Worm (Caenorhabditis elegans) whole organism, young adult: ENCODE results near the gene B0464.6.
A peak's percentile ranks its signal among the peaks of the same experiment; 100 is the strongest.

ENCODE experiments used
- B0019.2 ChIP-seq: fragments of 200-800 bp; sonication (Bioruptor generic); conservative IDR thresholded peaks from 2 replicates; pipeline ENCODE4 v1.3.6; 2022; ENCODE audit warnings: missing genetic modification reagents, missing genetic modification characterization, missing compliant biosample characterization
- B0261.1 ChIP-seq: sonication (generic microtip); optimal IDR thresholded peaks from 2 replicates; lab custom pipeline; 2016; ENCODE audit warnings: mild to moderate bottlenecking, missing genetic modification characterization, moderate library complexity, missing compliant biosample characterization
- C06A6.2 ChIP-seq: fragments of 200-800 bp; sonication (Bioruptor generic); conservative IDR thresholded peaks from 2 replicates; pipeline ENCODE4 v1.3.6; 2022; ENCODE audit warnings: missing genetic modification characterization, missing compliant biosample characterization
- F57C9.4 ChIP-seq: sonication (generic microtip); optimal IDR thresholded peaks from 2 replicates; lab custom pipeline; 2017; ENCODE audit warnings: mild to moderate bottlenecking, missing genetic modification characterization, missing compliant biosample characterization
- T26A5.8 ChIP-seq: sonication (generic microtip); optimal IDR thresholded peaks from 2 replicates; lab custom pipeline; 2016; ENCODE audit warnings: missing genetic modification characterization, missing compliant biosample characterization
- Y53F4B.3 ChIP-seq: fragments of 200-800 bp; sonication (Bioruptor generic); IDR thresholded peaks from 2 replicates; pipeline ENCODE4 v1.3.6; 2022; ENCODE audit warnings: missing genetic modification reagents, missing genetic modification characterization, missing compliant biosample characterization
- Y67H2A.10 ChIP-seq: fragments of 200-800 bp; sonication (Bioruptor generic); conservative IDR thresholded peaks from 2 replicates; pipeline ENCODE4 v1.3.6; 2022; ENCODE audit warnings: missing genetic modification reagents, missing genetic modification characterization, missing compliant biosample characterization
- Y79H2A.3 ChIP-seq: fragments of 200-800 bp; sonication (Bioruptor generic); conservative IDR thresholded peaks from 2 replicates; pipeline ENCODE4 v1.3.6; 2022; ENCODE audit warnings: missing genetic modification reagents, missing genetic modification characterization, missing compliant biosample characterization
- Y95B8A.8 ChIP-seq: fragments of 200-800 bp; sonication (Bioruptor generic); IDR thresholded peaks from 2 replicates; pipeline ENCODE4 v1.3.6; 2022; ENCODE audit warnings: missing genetic modification reagents, missing genetic modification characterization, missing compliant biosample characterization
- ZK185.1 ChIP-seq: sonication (generic microtip); optimal IDR thresholded peaks from 2 replicates; lab custom pipeline; 2016; ENCODE audit warnings: mild to moderate bottlenecking, missing genetic modification characterization, missing compliant biosample characterization; ENCODE audit not compliant: poor library complexity, severe bottlenecking
- ama-1 ChIP-seq, 3 experiments: fragments of 150-350 bp in 1 of 3; sonication (generic microtip) in 2 of 3; optimal IDR thresholded peaks; 2 replicates each; lab custom pipeline; 2014 to 2018; ENCODE audit warnings: missing biosample characterization in 2 of 3, missing genetic modification characterization in 2 of 3, missing genetic modification reagents in 2 of 3
- atf-7 ChIP-seq: sonication (generic microtip); optimal IDR thresholded peaks from 2 replicates; lab custom pipeline; 2017; ENCODE audit warnings: mild to moderate bottlenecking, missing genetic modification characterization, missing compliant biosample characterization
- attf-3 ChIP-seq: fragments of 200-800 bp; sonication (Bioruptor generic); conservative IDR thresholded peaks from 2 replicates; pipeline ENCODE4 v1.3.6; 2022; ENCODE audit warnings: missing genetic modification reagents, missing genetic modification characterization, missing compliant biosample characterization
- bed-2 ChIP-seq: fragments of 200-800 bp; sonication (Bioruptor generic); IDR thresholded peaks from 2 replicates; pipeline ENCODE4 v1.3.6; 2022; ENCODE audit warnings: missing genetic modification reagents, missing genetic modification characterization, missing compliant biosample characterization
- ccch-3 ChIP-seq: fragments of 200-800 bp; sonication (Bioruptor generic); optimal IDR thresholded peaks from 2 replicates; lab custom pipeline; 2018; ENCODE audit warnings: mild to moderate bottlenecking, missing genetic modification characterization, missing compliant biosample characterization
- ceh-27 ChIP-seq: fragments of 200-800 bp; sonication (Bioruptor generic); optimal IDR thresholded peaks from 2 replicates; lab custom pipeline; 2018; ENCODE audit warnings: mild to moderate bottlenecking, missing genetic modification characterization, moderate library complexity, missing compliant biosample characterization
- ceh-79 ChIP-seq: sonication (generic microtip); optimal IDR thresholded peaks from 2 replicates; lab custom pipeline; 2017; ENCODE audit warnings: mild to moderate bottlenecking, missing genetic modification characterization, missing compliant biosample characterization
- dpff-1 ChIP-seq: sonication (generic microtip); optimal IDR thresholded peaks from 2 replicates; lab custom pipeline; 2017; ENCODE audit warnings: mild to moderate bottlenecking, missing genetic modification characterization, missing compliant biosample characterization
- efl-1 ChIP-seq: fragments of 150-350 bp; optimal IDR thresholded peaks from 2 replicates; lab custom pipeline; 2014; ENCODE audit warnings: missing biosample characterization, missing genetic modification reagents, missing genetic modification characterization
- egrh-3 ChIP-seq: fragments of 200-800 bp; sonication (Bioruptor generic); IDR thresholded peaks from 2 replicates; pipeline ENCODE4 v1.3.6; 2022; ENCODE audit warnings: missing genetic modification reagents, missing genetic modification characterization, missing compliant biosample characterization
- gei-17 ChIP-seq: fragments of 200-800 bp; sonication (Bioruptor generic); optimal IDR thresholded peaks from 2 replicates; lab custom pipeline; 2018; ENCODE audit warnings: mild to moderate bottlenecking, missing genetic modification characterization, missing compliant biosample characterization
- hlh-26 ChIP-seq: fragments of 200-800 bp; sonication (Bioruptor generic); conservative IDR thresholded peaks from 2 replicates; pipeline ENCODE4 v1.3.6; 2022; ENCODE audit warnings: missing genetic modification reagents, missing genetic modification characterization, missing compliant biosample characterization
- hrde-1 ChIP-seq: sonication (generic microtip); optimal IDR thresholded peaks from 2 replicates; lab custom pipeline; 2016; ENCODE audit warnings: missing genetic modification characterization, mild to moderate bottlenecking, missing compliant biosample characterization, moderate library complexity, missing genotype, missing genetic modification reagents, borderline replicate concordance
- hsf-1 ChIP-seq: fragments of 200-800 bp; sonication (Bioruptor generic); IDR thresholded peaks from 2 replicates; pipeline ENCODE4 v1.3.6; 2022; ENCODE audit warnings: missing genetic modification reagents, missing genetic modification characterization, missing compliant biosample characterization
- lag-1 ChIP-seq: fragments of 200-800 bp; sonication (Bioruptor generic); IDR thresholded peaks from 2 replicates; pipeline ENCODE4 v1.3.6; 2022; ENCODE audit warnings: missing genetic modification reagents, missing genetic modification characterization, missing compliant biosample characterization
- lsl-1 ChIP-seq: fragments of 200-800 bp; sonication (Bioruptor generic); optimal IDR thresholded peaks from 2 replicates; lab custom pipeline; 2018; ENCODE audit warnings: mild to moderate bottlenecking, missing genetic modification characterization, moderate library complexity, missing compliant biosample characterization
- lsy-27 ChIP-seq: sonication (generic microtip); optimal IDR thresholded peaks from 2 replicates; lab custom pipeline; 2017; ENCODE audit warnings: missing genetic modification characterization, mild to moderate bottlenecking, missing compliant biosample characterization, antibody characterized with exemption, missing genotype, borderline replicate concordance; ENCODE audit not compliant: insufficient read depth
- madf-3 ChIP-seq: fragments of 200-800 bp; sonication (Bioruptor generic); IDR thresholded peaks from 2 replicates; pipeline ENCODE4 v1.3.6; 2022; ENCODE audit warnings: missing genetic modification reagents, missing genetic modification characterization, missing compliant biosample characterization
- madf-6 ChIP-seq: fragments of 200-800 bp; sonication (Bioruptor generic); IDR thresholded peaks from 2 replicates; pipeline ENCODE4 v1.3.6; 2022; ENCODE audit warnings: missing genetic modification reagents, missing genetic modification characterization, missing compliant biosample characterization
- mcd-1 ChIP-seq: fragments of 200-800 bp; sonication (Bioruptor generic); IDR thresholded peaks from 2 replicates; pipeline ENCODE4 v1.3.6; 2022; ENCODE audit warnings: missing genetic modification reagents, missing genetic modification characterization, missing compliant biosample characterization
- nfya-1 ChIP-seq: sonication (generic microtip); optimal IDR thresholded peaks from 2 replicates; lab custom pipeline; 2017; ENCODE audit warnings: antibody characterized with exemption, missing compliant biosample characterization, missing genetic modification characterization, borderline replicate concordance; ENCODE audit not compliant: insufficient read depth
- pbrm-1 ChIP-seq: fragments of 200-800 bp; sonication (Bioruptor generic); IDR thresholded peaks from 2 replicates; pipeline ENCODE4 v1.3.6; 2022; ENCODE audit warnings: missing genetic modification reagents, missing genetic modification characterization, missing compliant biosample characterization
- rec-8 ChIP-seq, 2 experiments: sonication (generic microtip); optimal IDR thresholded peaks; 2 replicates each; lab custom pipeline; 2016; ENCODE audit warnings: mild to moderate bottlenecking in 2 of 2, missing genetic modification characterization in 2 of 2, missing genetic modification reagents in 2 of 2, missing genotype in 2 of 2, missing biosample characterization in 1 of 2, missing compliant biosample characterization in 1 of 2, moderate library complexity in 1 of 2
- snpc-1.3 ChIP-seq: sonication (generic microtip); optimal IDR thresholded peaks from 2 replicates; lab custom pipeline; 2017; ENCODE audit warnings: missing genetic modification characterization, mild to moderate bottlenecking, missing compliant biosample characterization, antibody characterized with exemption, moderate library complexity, missing genotype, missing genetic modification reagents; ENCODE audit not compliant: insufficient read depth
- snpc-4 ChIP-seq, 5 experiments: fragments of 150-350 bp in 1 of 5; sonication (generic microtip) in 4 of 5; optimal IDR thresholded peaks; 2 replicates each; lab custom pipeline; 2014 to 2018; ENCODE audit warnings: missing genetic modification characterization in 5 of 5, missing biosample characterization in 3 of 5, antibody characterized with exemption in 2 of 5, mild to moderate bottlenecking in 2 of 5, missing compliant biosample characterization in 2 of 5, missing genotype in 2 of 5, moderate library complexity in 2 of 5, missing genetic modification reagents in 1 of 5
- sptf-2 ChIP-seq: fragments of 200-800 bp; sonication (Bioruptor generic); optimal IDR thresholded peaks from 2 replicates; lab custom pipeline; 2018; ENCODE audit warnings: mild to moderate bottlenecking, missing genetic modification characterization, missing compliant biosample characterization
- tbp1 ChIP-seq: fragments of 200-800 bp; sonication (Bioruptor generic); optimal IDR thresholded peaks from 2 replicates; lab custom pipeline; 2018; ENCODE audit warnings: mild to moderate bottlenecking, missing genetic modification characterization, missing compliant biosample characterization
- tbx-9 ChIP-seq: sonication (generic microtip); optimal IDR thresholded peaks from 2 replicates; lab custom pipeline; 2016; ENCODE audit warnings: borderline replicate concordance, missing genetic modification characterization, inconsistent platforms, missing compliant biosample characterization
- tlf-1 ChIP-seq: fragments of 200-800 bp; sonication (Bioruptor generic); optimal IDR thresholded peaks from 2 replicates; lab custom pipeline; 2018; ENCODE audit warnings: mild to moderate bottlenecking, missing genetic modification characterization, missing compliant biosample characterization
- ztf-26 ChIP-seq: sonication (generic microtip); optimal IDR thresholded peaks from 2 replicates; lab custom pipeline; 2017; ENCODE audit warnings: missing genetic modification characterization, missing compliant biosample characterization
- ztf-6 ChIP-seq: fragments of 200-800 bp; sonication (Bioruptor generic); IDR thresholded peaks from 2 replicates; pipeline ENCODE4 v1.3.6; 2022; ENCODE audit warnings: missing genetic modification reagents, missing genetic modification characterization, missing compliant biosample characterization

B0464.6 gene

ce11 chrIII:9462785-9463467 lies 2.8 kb downstream of the B0464.6 start (continued):
- TF ChIP-seq hrde-1 (tag; lab: Kevin White, UChicago) = peak; percentile 73
- TF ChIP-seq madf-6 = peak; percentile 41; the same call in 1 of the 2 replicates
- no peak for TF ChIP-seq Y67H2A.10
- peak; percentile 37 for TF ChIP-seq snpc-1.3 (tag; lab: Kevin White, UChicago)
- TF ChIP-seq lsl-1 (GFP tag; lab: Kevin White, UChicago) = peak; percentile 1
- TF ChIP-seq mcd-1 (GFP tag; lab: Robert Waterston, UW) = 0 out of 2 replicates have a peak, but pooled peaks have one; percentile 20
- peak; percentile 75 for TF ChIP-seq Y95B8A.8 (GFP tag; lab: Robert Waterston, UW)
- peak; percentile 30 for TF ChIP-seq dpff-1 (tag; lab: Kevin White, UChicago)
- TF ChIP-seq snpc-4 (GFP tag; optimal IDR thresholded peaks at IDR 0.05; lab: Kevin White, UChicago) = no peak
- peak in 1 of 4 experiments; percentile 40 for TF ChIP-seq snpc-4 (tag; optimal IDR thresholded peaks at IDR 0.05; lab: Kevin White, UChicago)
- TF ChIP-seq ama-1 (optimal IDR thresholded peaks at IDR 0.05; lab: Kevin White, UChicago) = no peak
- peak in 1 of 2 experiments; percentile 16 for TF ChIP-seq ama-1 (GFP tag; optimal IDR thresholded peaks at IDR 0.05; lab: Kevin White, UChicago)
- TF ChIP-seq, all 124 proteins: peak for 28

- TF ChIP-seq mcd-1 (GFP tag; lab: Robert Waterston, UW) (no peak), ztf-26 (tag; lab: Kevin White, UChicago) (no peak), gei-17 (GFP tag; lab: Kevin White, UChicago) (no peak), madf-3 (GFP tag; lab: Robert Waterston, UW) (no peak), T26A5.8 (tag; lab: Kevin White, UChicago) (no peak), B0261.1 (tag; lab: Kevin White, UChicago) (no peak), ccch-3 (GFP tag; lab: Kevin White, UChicago) (no peak), lag-1 (no peak), ceh-27 (GFP tag; lab: Kevin White, UChicago) (no peak), efl-1 (GFP tag; lab: Kevin White, UChicago) (no peak), tlf-1 (GFP tag; lab: Kevin White, UChicago) (no peak), ceh-79 (no peak), F57C9.4 (tag; lab: Kevin White, UChicago) (no peak), rec-8 (tag; optimal IDR thresholded peaks at IDR 0.05; lab: Kevin White, UChicago) (peak in 1 of 2 experiments; percentile 44), egrh-3 (no peak), sptf-2 (GFP tag; lab: Kevin White, UChicago) (no peak), ZK185.1 (tag; lab: Kevin White, UChicago) (no peak), hlh-26 (GFP tag; lab: Robert Waterston, UW) (no peak), tbp1 (GFP tag; lab: Kevin White, UChicago) (peak; percentile 26), hsf-1 (GFP tag; lab: Robert Waterston, UW) (no peak; the same call in 1 of the 2 replicates), pbrm-1 (no peak), bed-2 (GFP tag; lab: Robert Waterston, UW) (no peak), B0019.2 (GFP tag; lab: Robert Waterston, UW) (no peak), Y53F4B.3 (no peak), lsy-27 (tag; lab: Kevin White, UChicago) (no peak), Y79H2A.3 (GFP tag; lab: Robert Waterston, UW) (peak; percentile 31; the same call in 1 of the 2 replicates), attf-3 (GFP tag; lab: Robert Waterston, UW) (no peak), nfya-1 (tag; lab: Kevin White, UChicago) (no peak), ztf-6 (GFP tag; lab: Robert Waterston, UW) (no peak), atf-7 (peak; percentile 32), tbx-9 (tag; lab: Kevin White, UChicago) (no peak), C06A6.2 (GFP tag; lab: Robert Waterston, UW) (no peak)
Measured at ce11 chrIII:9461894-9462784, 3.6 kb downstream of the B0464.6 start.
